Worm (Caenorhabditis elegans): ENCODE measurements around the gene decr-1.2.

decr-1.2 gene

DNA sequence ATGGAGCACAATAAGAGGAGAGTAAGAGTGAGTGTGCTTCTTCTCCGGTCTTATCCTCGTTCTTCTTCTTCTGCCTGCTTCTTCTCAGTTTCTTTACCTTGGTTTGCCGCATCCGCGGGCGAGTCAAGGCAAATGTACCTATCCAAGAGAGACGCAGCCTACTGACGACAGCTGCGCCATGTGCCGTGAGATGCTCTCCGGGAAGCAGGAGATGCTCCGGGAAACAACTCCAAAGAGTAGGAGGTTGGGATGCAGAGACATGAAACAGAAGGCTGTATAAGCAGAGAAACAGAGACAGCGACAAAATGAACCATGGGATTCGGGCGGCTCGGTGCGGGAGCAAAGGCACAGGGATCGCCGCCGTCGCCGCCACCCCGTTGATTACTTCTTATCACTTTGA lies 46.4 kb upstream of the decr-1.2 start (continued):
- TF ChIP-seq pha-4 (GFP tag; IDR thresholded peaks at IDR 0.05) (no peak), pha-4 (tag; optimal IDR thresholded peaks at IDR 0.05) (no peak), lin-13 (GFP tag; optimal IDR thresholded peaks at IDR 0.05) (no peak), php-3 (GFP tag; IDR thresholded peaks at IDR 0.05) (no peak), spr-1 (tag; optimal IDR thresholded peaks at IDR 0.05) (no peak), mep-1 (tag; optimal IDR thresholded peaks at IDR 0.05) (no peak), zfp-3 (GFP tag; conservative IDR thresholded peaks at IDR 0.05) (no peak), nhr-77 (tag; optimal IDR thresholded peaks at IDR 0.05) (no peak)

DNA sequence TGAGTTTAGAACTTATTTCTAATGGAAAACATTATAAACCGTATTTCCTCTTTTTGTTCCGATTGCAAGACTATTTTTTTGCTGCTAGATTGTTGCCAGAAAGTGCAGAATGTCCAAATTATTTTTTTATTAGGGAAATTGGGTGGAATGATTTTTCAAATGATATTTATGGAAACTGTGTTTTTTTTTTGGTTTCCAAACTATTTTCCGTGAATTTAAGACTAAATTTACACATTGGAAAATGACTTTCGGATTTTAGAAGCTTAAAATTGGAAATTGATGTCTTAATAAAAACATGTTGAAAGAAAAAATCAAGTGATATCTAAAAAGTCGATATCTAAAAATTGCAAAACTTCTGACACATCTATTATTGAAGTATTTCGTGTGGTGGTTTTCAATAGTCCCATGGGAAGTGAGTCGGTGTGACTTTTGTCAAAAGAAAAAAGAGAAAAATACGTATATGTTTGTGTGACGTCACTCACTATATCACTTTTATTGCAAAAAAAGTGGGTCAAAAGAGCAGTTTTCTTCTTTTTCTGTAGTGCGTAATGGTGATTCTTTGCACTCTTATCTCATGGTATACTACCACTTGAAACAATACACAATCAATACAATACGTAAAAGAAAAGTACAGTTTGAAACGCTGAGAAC lies 41.2 kb upstream of the decr-1.2 start:
- TF ChIP-seq lsy-2 (tag; optimal IDR thresholded peaks at IDR 0.05) (peak in 1 of 2 experiments; percentile 9), spr-3 (GFP tag; optimal IDR thresholded peaks at IDR 0.05) (no peak), vab-7 (GFP tag; IDR thresholded peaks at IDR 0.05) (no peak), ctbp-1 (GFP tag; IDR thresholded peaks at IDR 0.05) (no peak), nhr-28 (tag; optimal IDR thresholded peaks at IDR 0.05) (peak; percentile 43), aha-1 (tag) (peak; percentile 78), nhr-111 (GFP tag; optimal IDR thresholded peaks at IDR 0.05) (no peak), mep-1 (tag; optimal IDR thresholded peaks at IDR 0.05) (no peak), ceh-20 (GFP tag; IDR thresholded peaks at IDR 0.05) (0 out of 2 replicates have a peak, but pooled peaks have one; percentile 11), hif-1 (tag; optimal IDR thresholded peaks at IDR 0.05) (no peak), mxl-2 (GFP tag; conservative IDR thresholded peaks at IDR 0.05) (no peak), dve-1 (tag; optimal IDR thresholded peaks at IDR 0.05; ENCODE audit: insufficient read depth) (peak; percentile 16), set-16 (GFP tag; IDR thresholded peaks at IDR 0.05) (no peak), unc-62 (GFP tag; optimal IDR thresholded peaks at IDR 0.05 in 1 of 2) (peak in 1 of 2 experiments; percentile 94), unc-62 (tag; optimal IDR thresholded peaks at IDR 0.05) (no peak), ZK546.5 (tag; optimal IDR thresholded peaks at IDR 0.05) (no peak), hlh-30 (tag; optimal IDR thresholded peaks at IDR 0.05; ENCODE audit: insufficient read depth) (peak; percentile 51), F49E8.2 (tag; optimal IDR thresholded peaks at IDR 0.05; ENCODE audit: borderline replicate concordance) (no peak), unc-39 (tag; optimal IDR thresholded peaks at IDR 0.05) (no peak)

DNA sequence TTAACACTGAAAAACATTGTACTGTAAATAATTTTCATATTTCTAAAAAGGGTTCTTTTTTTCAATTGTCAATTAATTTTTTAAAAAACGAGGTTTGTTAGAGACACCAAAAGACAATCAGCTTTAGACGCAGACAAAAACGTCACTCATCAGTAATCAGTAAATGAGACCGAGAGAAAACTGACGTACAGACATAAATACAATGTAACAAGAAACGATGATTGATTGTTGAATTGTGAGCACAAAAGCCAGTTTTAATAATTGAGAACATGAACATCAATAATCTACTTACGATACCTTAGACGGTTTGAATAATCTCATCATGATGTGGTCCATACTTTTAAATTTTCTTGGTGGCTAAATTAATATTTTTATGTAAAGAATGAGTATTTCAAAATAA lies 38.7 kb upstream of the decr-1.2 start:
- TF ChIP-seq skn-1 (tag; optimal IDR thresholded peaks at IDR 0.05), result no peak
- TF ChIP-seq hlh-11 (tag; optimal IDR thresholded peaks at IDR 0.05), result peak; percentile 2
- TF ChIP-seq nhr-48 (tag; optimal IDR thresholded peaks at IDR 0.05), result peak; percentile 21
- no peak for TF ChIP-seq unc-39 (tag; optimal IDR thresholded peaks at IDR 0.05)
- no peak for TF ChIP-seq nhr-237 (tag; optimal IDR thresholded peaks at IDR 0.05)
- peak; percentile 16 for TF ChIP-seq nhr-28 (tag; optimal IDR thresholded peaks at IDR 0.05)
- TF ChIP-seq dmd-6 (GFP tag; IDR thresholded peaks at IDR 0.05), result peak; percentile 56; the same call in 1 of the 2 replicates
- peak in 1 of 2 experiments; percentile 87 for TF ChIP-seq unc-62 (GFP tag; optimal IDR thresholded peaks at IDR 0.05 in 1 of 2)
- no peak for TF ChIP-seq unc-62 (tag; optimal IDR thresholded peaks at IDR 0.05)
- TF ChIP-seq daf-16 (GFP tag; optimal IDR thresholded peaks at IDR 0.05), result no peak
- TF ChIP-seq daf-16 (tag; optimal IDR thresholded peaks at IDR 0.05), result peak; percentile 35
- peak; percentile 67 for TF ChIP-seq dve-1 (tag; optimal IDR thresholded peaks at IDR 0.05; ENCODE audit: insufficient read depth)
- TF ChIP-seq fkh-10 (GFP tag; optimal IDR thresholded peaks at IDR 0.05), result no peak

DNA sequence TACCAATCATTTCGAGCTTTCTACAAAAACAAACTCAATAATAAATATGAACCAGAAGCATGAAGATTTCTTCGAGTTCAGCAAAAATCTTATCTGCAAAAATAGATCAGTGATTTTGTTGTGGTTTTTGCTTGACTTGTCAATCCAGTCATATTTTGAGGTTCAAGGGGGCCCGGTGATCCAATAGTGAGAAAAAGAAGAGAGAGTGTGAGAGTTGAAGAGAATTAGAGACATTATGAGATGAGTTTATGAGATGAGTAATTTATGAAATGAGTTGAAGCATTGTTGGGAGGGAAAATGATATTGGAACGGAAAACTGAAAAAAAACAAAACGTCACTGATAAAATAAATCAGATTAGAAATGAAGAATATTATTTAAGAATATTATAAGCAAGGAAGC lies 36.5 kb upstream of the decr-1.2 start, which contains the start of gene T13H5.1:
Gene T13H5.1, minus strand, starts transcription at position 101 of the 400 bp plus-strand sequence.
- TF ChIP-seq jun-1 (tag; optimal IDR thresholded peaks at IDR 0.05), result no peak
- peak; percentile 12 for TF ChIP-seq aha-1 (tag)
- TF ChIP-seq lim-7 (GFP tag; IDR thresholded peaks at IDR 0.05), result no peak
